Fruit fly (Drosophila melanogaster) whole organism, prepupa: ENCODE data around the gene CG42376.
A peak's percentile ranks its signal among the peaks of the same experiment; 100 is the strongest.

ENCODE experiments used
- CG15336 ChIP-seq: fragments of 200-800 bp; sonication (Bioruptor generic); IDR thresholded peaks from 2 replicates; pipeline ENCODE4 v1.3.6; 2022; ENCODE audit warnings: missing biosample characterization, missing genetic modification characterization
- CG3032 ChIP-seq: fragments of 200-800 bp; optimal IDR thresholded peaks from 2 replicates; lab custom pipeline; 2019; ENCODE audit warnings: missing biosample characterization, mild to moderate bottlenecking, missing genetic modification characterization, moderate library complexity
- CG6854 ChIP-seq: fragments of 200-800 bp; sonication (Bioruptor generic); optimal IDR thresholded peaks from 2 replicates; lab custom pipeline; 2017; ENCODE audit warnings: missing biosample characterization, mild to moderate bottlenecking, missing genetic modification characterization
- Eip78C ChIP-seq: fragments of 200-800 bp; sonication (Bioruptor generic); peaks from one replicate; lab custom pipeline; 2016; ENCODE audit warnings: missing biosample characterization, missing genetic modification characterization
- Hr38 ChIP-seq: sonication (Bioruptor generic); optimal IDR thresholded peaks from 2 replicates; lab custom pipeline; 2016; ENCODE audit warnings: missing biosample characterization, missing genetic modification characterization
- OdsH ChIP-seq: fragments of 200-800 bp; sonication (Bioruptor generic); optimal IDR thresholded peaks from 3 replicates; lab custom pipeline; 2016; ENCODE audit warnings: missing biosample characterization, missing genetic modification characterization
- cyc ChIP-seq: fragments of 200-800 bp; sonication (Bioruptor generic); optimal IDR thresholded peaks from 3 replicates; lab custom pipeline; 2016; ENCODE audit warnings: missing biosample characterization, missing genetic modification characterization
- vri ChIP-seq: fragments of 200-800 bp; sonication (Bioruptor generic); optimal IDR thresholded peaks from 3 replicates; lab custom pipeline; 2016; ENCODE audit warnings: missing biosample characterization, mild to moderate bottlenecking, missing genetic modification characterization

dm6 chrX:263728-264344, 9.2 kb downstream of the CG42376 start, which contains the start of gene CG13377:
- TF ChIP-seq OdsH (peak; percentile 30), cyc (GFP tag; lab: Kevin White, UChicago) (peak; percentile 29), CG3032 (tag; lab: Kevin White, UChicago) (peak; percentile 25), Hr38 (GFP tag; lab: Kevin White, UChicago) (no peak), CG6854 (GFP tag; lab: Kevin White, UChicago) (no peak), vri (GFP tag; lab: Kevin White, UChicago) (peak; percentile 47), Eip78C (GFP tag; lab: Kevin White, UChicago) (peak; percentile 85), CG15336 (GFP tag; lab: Robert Waterston, UW) (peak; percentile 37)
